Fruit fly (Drosophila melanogaster): ENCODE data around the gene CG31704.

The CG31704 gene

DNA sequence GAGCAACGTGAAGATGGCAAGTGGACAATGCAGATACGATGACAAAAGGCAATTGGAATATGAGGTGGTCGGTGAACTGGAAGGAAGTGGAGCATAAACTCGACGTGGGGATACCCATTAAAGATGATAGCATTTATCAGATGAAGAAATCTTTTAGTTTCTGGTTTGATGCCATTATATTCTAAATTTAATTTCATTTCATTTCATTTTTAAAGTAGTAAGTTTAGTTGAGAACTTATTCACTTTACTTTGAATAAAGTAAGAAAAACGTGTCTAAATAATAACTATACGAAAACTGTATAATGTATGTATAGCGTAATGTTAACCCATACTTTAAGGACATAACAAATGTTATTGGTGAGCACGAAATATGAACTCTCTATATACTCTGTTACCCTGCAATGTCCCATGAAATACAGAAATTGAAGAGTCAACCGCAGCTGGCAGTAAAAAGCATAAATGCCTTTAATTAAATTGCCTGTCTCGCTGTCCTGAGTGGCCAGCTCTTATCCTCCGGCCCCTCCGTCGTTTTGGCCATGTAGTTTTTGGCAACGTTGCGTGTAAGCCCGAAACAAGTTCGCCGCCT, 30.5 kb downstream of the CG31704 start (continued):
- TF ChIP-seq OdsH (GFP tag; optimal IDR thresholded peaks at IDR 0.05) (peak; percentile 49), CG3032 (tag; optimal IDR thresholded peaks at IDR 0.05) (peak; percentile 23), CG34406 (GFP tag; optimal IDR thresholded peaks at IDR 0.05) (peak; percentile 62), Ets96B (tag; optimal IDR thresholded peaks at IDR 0.05) (peak; percentile 57), Eip75B (GFP tag; optimal IDR thresholded peaks at IDR 0.05) (peak; percentile 43), CG16779 (tag; optimal IDR thresholded peaks at IDR 0.05) (no peak), topi (GFP tag; optimal IDR thresholded peaks at IDR 0.05) (peak; percentile 74), Smox (GFP tag; optimal IDR thresholded peaks at IDR 0.05) (peak; percentile 66), CG31627 (GFP tag; optimal IDR thresholded peaks at IDR 0.05) (peak; percentile 50), ss (GFP tag; optimal IDR thresholded peaks at IDR 0.05) (peak in 1 of 2 experiments; percentile 56), Hr39 (GFP tag; optimal IDR thresholded peaks at IDR 0.05) (peak; percentile 51), CG6276 (GFP tag; optimal IDR thresholded peaks at IDR 0.05) (no peak), Blimp-1 (GFP tag; optimal IDR thresholded peaks at IDR 0.05) (no peak), esn (GFP tag; optimal IDR thresholded peaks at IDR 0.05) (no peak), CG6808 (GFP tag; optimal IDR thresholded peaks at IDR 0.05) (peak; percentile 41), dsx (GFP tag; optimal IDR thresholded peaks at IDR 0.05; ENCODE audit: poor library complexity, severe bottlenecking) (peak; percentile 28), CG10669 (GFP tag; optimal IDR thresholded peaks at IDR 0.05) (peak; percentile 39), CG8632 (GFP tag; optimal IDR thresholded peaks at IDR 0.05) (peak; percentile 49), Ets21C (GFP tag; optimal IDR thresholded peaks at IDR 0.05) (peak; percentile 25), svp (GFP tag) (peak; percentile 83), fd85E (GFP tag; optimal IDR thresholded peaks at IDR 0.05) (no peak), fkh (GFP tag; optimal IDR thresholded peaks at IDR 0.05) (no peak)

DNA sequence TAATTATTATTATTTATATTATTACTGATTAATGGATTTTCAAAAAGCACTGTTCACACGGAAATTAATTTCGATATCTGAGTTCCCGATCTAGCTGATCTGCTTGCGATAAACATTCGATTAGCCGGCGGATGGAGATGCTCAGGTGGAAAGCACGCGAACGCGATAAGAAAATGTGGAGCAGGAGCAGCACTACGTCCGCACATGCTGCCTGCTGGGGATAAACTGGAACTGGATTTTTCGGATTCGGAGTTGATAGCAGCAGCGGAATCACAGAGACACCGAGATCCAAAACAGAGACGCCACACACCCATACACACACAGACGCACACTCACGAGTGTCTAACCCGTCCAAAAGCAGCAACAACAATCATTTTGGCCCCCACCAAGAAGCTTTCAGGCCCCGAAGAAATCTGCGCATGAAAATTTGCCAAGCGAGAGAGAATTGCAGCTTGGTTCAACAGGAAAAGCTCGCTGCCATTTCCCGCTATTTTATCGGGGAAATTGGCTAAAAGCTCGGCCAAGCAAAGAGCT, 33.8 kb downstream of the CG31704 start:
- TF ChIP-seq eg (GFP tag; IDR thresholded peaks at IDR 0.05), result 0 out of 3 replicates have a peak, but pooled peaks have one; percentile 37
- TF ChIP-seq CG11902 (GFP tag; optimal IDR thresholded peaks at IDR 0.05), result no peak
- TF ChIP-seq CG15336 (GFP tag; IDR thresholded peaks at IDR 0.05), result peak; percentile 14; the same call in 1 of the 2 replicates
- TF ChIP-seq Hr38 (GFP tag; optimal IDR thresholded peaks at IDR 0.05), result no peak
- TF ChIP-seq CG10669 (GFP tag; optimal IDR thresholded peaks at IDR 0.05), result no peak
- no peak for TF ChIP-seq CG6808 (GFP tag; optimal IDR thresholded peaks at IDR 0.05)
- TF ChIP-seq Sox14 (GFP tag; optimal IDR thresholded peaks at IDR 0.05), result no peak
- TF ChIP-seq Eip78C (GFP tag), result peak; percentile 54

DNA sequence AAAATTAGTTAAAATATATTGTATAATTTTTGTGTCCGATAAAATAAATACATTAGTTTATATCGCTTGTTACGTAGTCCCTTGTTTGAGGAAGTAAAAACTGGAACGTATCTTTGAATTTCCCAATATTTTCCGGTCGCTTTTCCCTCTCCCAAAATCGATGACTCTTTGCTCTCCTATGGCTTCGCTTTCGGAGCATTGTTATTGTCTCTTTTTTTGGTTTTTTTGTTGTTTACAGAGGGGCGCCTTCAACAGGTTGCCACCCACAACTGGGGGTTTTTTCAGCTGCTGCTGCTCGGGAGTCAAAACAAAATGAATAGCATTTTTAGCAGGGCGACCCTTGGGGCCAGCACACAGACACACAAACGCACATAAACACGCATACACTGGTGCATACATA, 34.4 kb downstream of the CG31704 start:
- peak; percentile 8 for TF ChIP-seq CG6276 (GFP tag; optimal IDR thresholded peaks at IDR 0.05)
- TF ChIP-seq eg (GFP tag; IDR thresholded peaks at IDR 0.05), result peak; percentile 43; the same call in 1 of the 3 replicates
- no peak for TF ChIP-seq CG1621 (tag; optimal IDR thresholded peaks at IDR 0.05)

DNA sequence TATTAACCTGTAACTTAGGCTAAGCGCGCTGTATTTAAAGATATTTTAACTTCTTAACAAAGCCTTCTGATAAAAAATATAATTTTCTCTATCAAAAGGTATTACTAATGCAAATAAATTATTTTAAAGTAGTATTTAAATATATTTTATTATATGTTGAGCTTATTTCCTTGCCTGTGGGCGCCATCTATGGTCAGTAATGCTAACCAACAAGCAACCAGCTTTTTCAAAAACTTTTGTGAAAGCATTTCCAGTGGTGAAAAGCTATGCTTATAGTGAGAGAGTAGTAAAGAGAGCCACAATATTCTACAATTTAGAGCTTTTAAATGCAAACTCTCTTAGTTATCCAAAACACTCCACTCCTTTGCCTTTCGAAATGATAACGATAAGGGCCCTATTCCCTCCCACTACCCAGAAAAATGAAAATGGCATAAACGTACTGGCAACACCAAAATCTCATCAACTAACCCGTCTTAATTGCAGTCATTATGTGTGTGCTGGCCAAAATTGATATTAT, 38.4 kb downstream of the CG31704 start:
- TF ChIP-seq Hr38 (GFP tag; optimal IDR thresholded peaks at IDR 0.05), result no peak
- no peak for TF ChIP-seq CG3919 (GFP tag; optimal IDR thresholded peaks at IDR 0.05)
- no peak for TF ChIP-seq CG6854 (GFP tag; optimal IDR thresholded peaks at IDR 0.05)
- TF ChIP-seq Ets96B (tag; optimal IDR thresholded peaks at IDR 0.05), result no peak
- TF ChIP-seq CG10631 (GFP tag; optimal IDR thresholded peaks at IDR 0.05), result no peak
- TF ChIP-seq Sox14 (GFP tag; optimal IDR thresholded peaks at IDR 0.05), result no peak
- no peak for TF ChIP-seq CG9139 (GFP tag; optimal IDR thresholded peaks at IDR 0.05)
- no peak for TF ChIP-seq CG8632 (GFP tag; optimal IDR thresholded peaks at IDR 0.05)
- no peak for TF ChIP-seq Met (GFP tag; optimal IDR thresholded peaks at IDR 0.05)
